Worm (Caenorhabditis elegans) whole organism, L2 larva: ENCODE measurements around the gene tbg-1.

Experiments
- C34F6.9 ChIP-seq: fragments of 150-350 bp; optimal IDR thresholded peaks from 2 replicates; lab custom pipeline; 2014; ENCODE audit warnings: missing biosample characterization, missing genetic modification characterization
- F13H6.1 ChIP-seq: sonication (generic microtip); optimal IDR thresholded peaks from 2 replicates; lab custom pipeline; 2016; ENCODE audit warnings: missing genetic modification characterization, missing compliant biosample characterization
- R02D3.7 ChIP-seq: fragments of 150-350 bp; optimal IDR thresholded peaks from 2 replicates; lab custom pipeline; 2014; ENCODE audit warnings: missing biosample characterization, missing genetic modification characterization
- Y55F3AM.14 ChIP-seq: fragments of 200-800 bp; sonication (Bioruptor generic); optimal IDR thresholded peaks from 2 replicates; lab custom pipeline; 2018; ENCODE audit warnings: mild to moderate bottlenecking, missing genetic modification characterization, missing compliant biosample characterization
- ZK546.5 ChIP-seq: sonication (generic microtip); optimal IDR thresholded peaks from 2 replicates; lab custom pipeline; 2017; ENCODE audit warnings: missing biosample characterization, missing genetic modification characterization
- alr-1 ChIP-seq: fragments of 150-350 bp; optimal IDR thresholded peaks from 2 replicates; lab custom pipeline; 2014; ENCODE audit warnings: missing biosample characterization, missing genetic modification characterization
- aly-2 ChIP-seq: fragments of 150-350 bp; optimal IDR thresholded peaks from 2 replicates; lab custom pipeline; 2014; ENCODE audit warnings: missing biosample characterization, missing genetic modification characterization
- ama-1 ChIP-seq: fragments of 150-350 bp; optimal IDR thresholded peaks from 2 replicates; lab custom pipeline; 2018; ENCODE audit warnings: inconsistent platforms
- blmp-1 ChIP-seq: sonication (generic microtip); optimal IDR thresholded peaks from 2 replicates; lab custom pipeline; 2017; ENCODE audit warnings: missing genetic modification characterization, mild to moderate bottlenecking, missing compliant biosample characterization, antibody characterized with exemption, moderate library complexity; ENCODE audit not compliant: insufficient read depth
- ceh-16 ChIP-seq: fragments of 150-350 bp; optimal IDR thresholded peaks from 2 replicates; lab custom pipeline; 2014; ENCODE audit warnings: missing biosample characterization, missing genetic modification characterization
- ceh-82 ChIP-seq: fragments of 150-350 bp; optimal IDR thresholded peaks from 2 replicates; lab custom pipeline; 2014; ENCODE audit warnings: missing biosample characterization, missing genetic modification characterization
- crh-2 ChIP-seq: sonication (generic microtip); optimal IDR thresholded peaks from 2 replicates; lab custom pipeline; 2017; ENCODE audit warnings: missing biosample characterization, missing genetic modification characterization
- dmd-4 ChIP-seq: sonication (generic microtip); optimal IDR thresholded peaks from 2 replicates; lab custom pipeline; 2017; ENCODE audit warnings: missing biosample characterization, missing genetic modification characterization
- egl-27 ChIP-seq: sonication (generic microtip); optimal IDR thresholded peaks from 3 replicates; lab custom pipeline; 2017; ENCODE audit warnings: missing biosample characterization, missing genetic modification reagents, missing genetic modification characterization
- elt-1 ChIP-seq: fragments of 150-350 bp; optimal IDR thresholded peaks from 2 replicates; lab custom pipeline; 2014; ENCODE audit warnings: missing biosample characterization, missing genetic modification characterization
- fos-1 ChIP-seq: fragments of 150-350 bp; optimal IDR thresholded peaks from 2 replicates; lab custom pipeline; 2014; ENCODE audit warnings: missing biosample characterization, missing genetic modification characterization
- gmeb-1 ChIP-seq: fragments of 150-350 bp; optimal IDR thresholded peaks from 2 replicates; lab custom pipeline; 2014; ENCODE audit warnings: missing biosample characterization, missing genetic modification characterization
- lin-11 ChIP-seq: fragments of 150-350 bp; sonication (generic microtip); optimal IDR thresholded peaks from 2 replicates; lab custom pipeline; 2014; ENCODE audit warnings: missing biosample characterization, missing genetic modification characterization, inconsistent platforms, mixed read lengths
- lin-13 ChIP-seq: fragments of 150-350 bp; optimal IDR thresholded peaks from 2 replicates; lab custom pipeline; 2014; ENCODE audit warnings: missing biosample characterization, missing genetic modification reagents, missing genetic modification characterization
- lin-39 ChIP-seq: fragments of 150-350 bp; optimal IDR thresholded peaks from 2 replicates; lab custom pipeline; 2014; ENCODE audit warnings: missing biosample characterization, missing genetic modification reagents, missing genetic modification characterization
- lsy-2 ChIP-seq, 2 experiments: fragments of 150-350 bp in 1 of 2; sonication (generic microtip) in 1 of 2; optimal IDR thresholded peaks; 2 replicates each; lab custom pipeline; 2014 to 2017; ENCODE audit warnings: missing biosample characterization in 2 of 2, missing genetic modification characterization in 2 of 2
- mab-5 ChIP-seq: fragments of 150-350 bp; optimal IDR thresholded peaks from 2 replicates; lab custom pipeline; 2014; ENCODE audit warnings: missing biosample characterization, missing genetic modification characterization
- mbf-1 ChIP-seq: sonication (generic microtip); optimal IDR thresholded peaks from 2 replicates; lab custom pipeline; 2017; ENCODE audit warnings: missing biosample characterization, missing genetic modification characterization
- mdl-1 ChIP-seq, 2 experiments: fragments of 150-350 bp in 1 of 2; sonication (generic microtip) in 1 of 2; optimal IDR thresholded peaks; 2 replicates each; lab custom pipeline; 2017; ENCODE audit warnings: missing biosample characterization in 2 of 2, missing genetic modification characterization in 2 of 2
- nhr-11 ChIP-seq: fragments of 150-350 bp; optimal IDR thresholded peaks from 2 replicates; lab custom pipeline; 2014; ENCODE audit warnings: missing biosample characterization, missing genetic modification characterization
- nhr-12 ChIP-seq: fragments of 150-350 bp; optimal IDR thresholded peaks from 2 replicates; lab custom pipeline; 2014; ENCODE audit warnings: missing biosample characterization, missing genetic modification characterization
- nhr-129 ChIP-seq: fragments of 150-350 bp; optimal IDR thresholded peaks from 2 replicates; lab custom pipeline; 2014; ENCODE audit warnings: missing biosample characterization, missing genetic modification characterization
- nhr-21 ChIP-seq: fragments of 150-350 bp; optimal IDR thresholded peaks from 2 replicates; lab custom pipeline; 2014; ENCODE audit warnings: missing biosample characterization, missing genetic modification characterization
- nhr-23 ChIP-seq: fragments of 150-350 bp; optimal IDR thresholded peaks from 2 replicates; lab custom pipeline; 2014; ENCODE audit warnings: missing biosample characterization, missing genetic modification reagents, missing genetic modification characterization
- nhr-237 ChIP-seq: fragments of 150-350 bp; optimal IDR thresholded peaks from 2 replicates; lab custom pipeline; 2014; ENCODE audit warnings: missing biosample characterization, missing genetic modification characterization
- nhr-25 ChIP-seq: fragments of 150-350 bp; sonication (generic microtip); optimal IDR thresholded peaks from 3 replicates; lab custom pipeline; 2014; ENCODE audit warnings: missing biosample characterization, missing genetic modification characterization
- nhr-6 ChIP-seq: fragments of 150-350 bp; optimal IDR thresholded peaks from 2 replicates; lab custom pipeline; 2014; ENCODE audit warnings: missing biosample characterization, missing genetic modification characterization
- nhr-77 ChIP-seq: fragments of 150-350 bp; optimal IDR thresholded peaks from 2 replicates; lab custom pipeline; 2014; ENCODE audit warnings: missing biosample characterization, missing genetic modification characterization
- sem-4 ChIP-seq: fragments of 150-350 bp; optimal IDR thresholded peaks from 2 replicates; lab custom pipeline; 2014; ENCODE audit warnings: missing biosample characterization, missing genetic modification reagents, missing genetic modification characterization
- skn-1 ChIP-seq: sonication (generic microtip); optimal IDR thresholded peaks from 2 replicates; lab custom pipeline; 2017; ENCODE audit warnings: missing biosample characterization, missing genetic modification characterization
- sma-3 ChIP-seq: sonication (generic microtip); optimal IDR thresholded peaks from 2 replicates; lab custom pipeline; 2016; ENCODE audit warnings: missing genetic modification reagents, missing genetic modification characterization, missing compliant biosample characterization
- sma-9 ChIP-seq, 2 experiments: fragments of 150-350 bp in 1 of 2; sonication (generic microtip) in 1 of 2; optimal IDR thresholded peaks; 2 replicates each; lab custom pipeline; 2014 to 2016; ENCODE audit warnings: missing genetic modification characterization in 2 of 2, mild to moderate bottlenecking in 1 of 2, missing biosample characterization in 1 of 2, missing compliant biosample characterization in 1 of 2, missing genetic modification reagents in 1 of 2, moderate library complexity in 1 of 2
- snpc-4 ChIP-seq: fragments of 150-350 bp; optimal IDR thresholded peaks from 2 replicates; lab custom pipeline; 2014; ENCODE audit warnings: missing biosample characterization, missing genetic modification characterization
- unc-39 ChIP-seq: fragments of 150-350 bp; optimal IDR thresholded peaks from 2 replicates; lab custom pipeline; 2014; ENCODE audit warnings: missing biosample characterization, missing genetic modification characterization
- unc-55 ChIP-seq: fragments of 150-350 bp; sonication (generic microtip); optimal IDR thresholded peaks from 3 replicates; lab custom pipeline; 2014; ENCODE audit warnings: missing biosample characterization, missing genetic modification reagents, missing genetic modification characterization
- unc-62 ChIP-seq: fragments of 150-350 bp; optimal IDR thresholded peaks from 2 replicates; lab custom pipeline; 2014; ENCODE audit warnings: missing biosample characterization, missing genetic modification reagents, missing genetic modification characterization
- zag-1 ChIP-seq: fragments of 150-350 bp; optimal IDR thresholded peaks from 2 replicates; lab custom pipeline; 2014; ENCODE audit warnings: missing biosample characterization, missing genetic modification characterization
- ztf-1 ChIP-seq: fragments of 200-800 bp; sonication (Bioruptor generic); conservative IDR thresholded peaks from 2 replicates; pipeline ENCODE4 v1.3.6; 2022; ENCODE audit warnings: missing genetic modification characterization, missing compliant biosample characterization
- ztf-11 ChIP-seq: sonication (generic microtip); optimal IDR thresholded peaks from 2 replicates; lab custom pipeline; 2017; ENCODE audit warnings: missing biosample characterization, missing genetic modification characterization
- ztf-4 ChIP-seq: fragments of 150-350 bp; optimal IDR thresholded peaks from 2 replicates; lab custom pipeline; 2014; ENCODE audit warnings: missing biosample characterization, missing genetic modification characterization

tbg-1 gene

DNA sequence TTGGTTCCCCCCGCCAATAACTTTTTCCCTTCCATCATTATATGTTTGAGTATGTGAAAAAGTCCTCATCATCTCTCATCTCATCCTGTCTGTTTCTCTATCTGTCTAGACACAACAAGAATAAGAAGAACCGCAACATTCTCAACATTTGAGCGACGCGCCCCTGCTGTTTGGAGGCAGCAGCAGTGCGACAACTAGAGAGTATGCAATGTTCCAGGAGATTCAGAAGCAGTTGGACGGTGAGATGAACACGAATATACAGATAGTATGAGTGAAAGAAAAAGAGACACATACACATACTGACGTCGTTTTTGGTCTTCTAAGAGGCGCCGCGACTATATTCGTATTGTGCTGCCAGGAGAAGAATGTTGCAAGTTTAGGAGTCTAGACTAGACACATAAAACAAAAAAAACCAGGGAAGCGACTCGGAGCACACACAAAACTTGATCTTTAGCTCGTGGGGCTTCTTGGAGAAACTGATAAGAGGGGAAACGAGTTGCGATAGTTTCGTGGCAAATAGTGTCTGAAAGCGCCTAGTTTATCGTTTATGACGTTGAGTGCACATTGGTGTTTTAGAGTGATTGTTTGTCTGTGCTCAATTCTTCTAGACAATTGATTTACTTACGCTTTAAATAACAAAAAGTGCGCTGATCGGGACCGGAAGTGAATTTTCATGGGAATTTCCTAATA lies 36.7 kb upstream of the tbg-1 start:
- TF ChIP-seq ztf-1 (GFP tag; lab: Robert Waterston, UW) (no peak), lin-11 (tag; lab: Kevin White, UChicago) (no peak), aly-2 (tag; lab: Kevin White, UChicago) (no peak), mab-5 (no peak), ceh-16 (tag; lab: Kevin White, UChicago) (no peak), crh-2 (no peak), ztf-11 (tag; lab: Kevin White, UChicago) (no peak), C34F6.9 (tag; lab: Kevin White, UChicago) (peak; percentile 67), unc-62 (no peak), nhr-11 (no peak), nhr-6 (peak; percentile 19), nhr-129 (peak; percentile 74), Y55F3AM.14 (GFP tag; lab: Kevin White, UChicago) (no peak), snpc-4 (tag; lab: Kevin White, UChicago) (no peak), lin-13 (GFP tag; lab: Kevin White, UChicago) (no peak), ceh-82 (tag; lab: Kevin White, UChicago) (no peak), F13H6.1 (peak; percentile 21), ama-1 (lab: Kevin White, UChicago) (no peak), blmp-1 (tag; lab: Kevin White, UChicago) (no peak), nhr-77 (tag; lab: Kevin White, UChicago) (no peak), nhr-25 (tag; lab: Kevin White, UChicago) (peak; percentile 5), sma-3 (no peak), lin-39 (tag; lab: Kevin White, UChicago) (no peak), unc-55 (peak; percentile 73), nhr-23 (tag; lab: Kevin White, UChicago) (no peak), alr-1 (no peak), R02D3.7 (tag; lab: Kevin White, UChicago) (no peak), sem-4 (peak; percentile 13), elt-1 (tag; lab: Kevin White, UChicago) (no peak), nhr-12 (no peak), skn-1 (tag; lab: Kevin White, UChicago) (no peak), dmd-4 (tag; lab: Kevin White, UChicago) (no peak), lsy-2 (tag; optimal IDR thresholded peaks at IDR 0.05; lab: Kevin White, UChicago) (peak in 1 of 2 experiments; percentile 44), fos-1 (tag; lab: Kevin White, UChicago) (peak; percentile 45), ztf-4 (peak; percentile 47), mdl-1 (tag; optimal IDR thresholded peaks at IDR 0.05; lab: Kevin White, UChicago) (peak in 1 of 2 experiments; percentile 48), sma-9 (GFP tag; optimal IDR thresholded peaks at IDR 0.05; lab: Kevin White, UChicago) (peak; percentile 51), sma-9 (tag; optimal IDR thresholded peaks at IDR 0.05; lab: Kevin White, UChicago) (no peak), nhr-21 (peak; percentile 61), unc-39 (no peak), ZK546.5 (tag; lab: Kevin White, UChicago) (no peak), nhr-237 (tag; lab: Kevin White, UChicago) (no peak), egl-27 (no peak)

DNA sequence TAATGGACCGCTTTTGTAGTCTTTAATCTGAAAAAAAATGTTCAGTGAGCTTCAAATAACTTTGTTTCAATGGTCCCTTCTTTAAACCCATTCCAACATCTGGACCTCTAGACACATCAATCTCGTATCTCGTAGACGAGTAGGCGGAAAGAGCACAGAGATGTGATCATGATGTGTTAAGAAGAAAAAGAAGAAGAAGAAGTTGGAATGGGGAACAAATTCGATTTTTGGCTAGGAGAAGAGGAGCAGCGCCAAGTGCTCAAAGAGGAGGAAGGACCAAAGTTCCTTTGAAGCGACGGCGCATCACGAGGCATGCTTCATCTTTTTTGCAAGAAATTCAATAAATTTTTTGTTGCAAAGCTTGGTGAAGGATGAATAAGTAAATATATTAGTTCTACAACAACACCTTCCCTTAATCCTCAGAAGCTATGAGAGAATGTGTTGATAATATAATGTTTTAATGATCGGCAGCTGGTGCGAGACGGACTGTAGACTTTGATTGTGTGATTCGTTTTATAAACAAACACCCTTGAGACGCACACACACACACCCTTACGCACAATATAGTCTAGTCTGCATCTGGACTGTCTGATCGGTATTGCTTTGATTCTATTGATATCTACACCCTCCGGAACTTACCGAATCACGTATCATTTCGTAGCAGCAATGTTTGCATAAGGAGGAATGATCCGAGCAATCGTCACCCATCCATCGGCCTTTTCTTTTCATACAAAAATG lies 35.7 kb upstream of the tbg-1 start:
- TF ChIP-seq ama-1 (lab: Kevin White, UChicago) (no peak), sma-9 (GFP tag; optimal IDR thresholded peaks at IDR 0.05; lab: Kevin White, UChicago) (peak; percentile 80), sma-9 (tag; optimal IDR thresholded peaks at IDR 0.05; lab: Kevin White, UChicago) (no peak), ZK546.5 (tag; lab: Kevin White, UChicago) (no peak), ztf-1 (GFP tag; lab: Robert Waterston, UW) (no peak), mbf-1 (tag; lab: Kevin White, UChicago) (no peak), ztf-4 (no peak), dmd-4 (tag; lab: Kevin White, UChicago) (no peak), zag-1 (tag; lab: Kevin White, UChicago) (peak; percentile 26), C34F6.9 (tag; lab: Kevin White, UChicago) (peak; percentile 4), blmp-1 (tag; lab: Kevin White, UChicago) (no peak), crh-2 (no peak), skn-1 (tag; lab: Kevin White, UChicago) (no peak), nhr-12 (no peak), ceh-16 (tag; lab: Kevin White, UChicago) (no peak), unc-62 (no peak), sem-4 (peak; percentile 71), gmeb-1 (tag; lab: Kevin White, UChicago) (no peak), unc-39 (no peak), egl-27 (peak; percentile 1), Y55F3AM.14 (GFP tag; lab: Kevin White, UChicago) (no peak), F13H6.1 (peak; percentile 55), lsy-2 (tag; optimal IDR thresholded peaks at IDR 0.05; lab: Kevin White, UChicago) (peak in 1 of 2 experiments; percentile 40), snpc-4 (tag; lab: Kevin White, UChicago) (no peak)
- TF ChIP-seq, all 48 proteins: peak for 7
